Fruit fly (Drosophila melanogaster): Measurements from ENCODE around the gene rtet.
A peak's percentile ranks its signal among the peaks of the same experiment; 100 is the strongest.

Gene rtet

dm6 chr3R:21107907-21108591 lies at the start of gene rtet, which contains the start of gene Sec15 (continued):
- TF ChIP-seq ems (GFP tag; optimal IDR thresholded peaks at IDR 0.05): no peak
- no peak for TF ChIP-seq tio (GFP tag; optimal IDR thresholded peaks at IDR 0.05)
- TF ChIP-seq Mad (GFP tag; optimal IDR thresholded peaks at IDR 0.05): peak; percentile 48
- no peak for TF ChIP-seq CG8290 (GFP tag; optimal IDR thresholded peaks at IDR 0.05)
- no peak for TF ChIP-seq CG8290 (tag; optimal IDR thresholded peaks at IDR 0.05)
- peak; percentile 72 for TF ChIP-seq CG4328 (GFP tag; optimal IDR thresholded peaks at IDR 0.05)
- TF ChIP-seq CG33213 (GFP tag; optimal IDR thresholded peaks at IDR 0.05): no peak
- TF ChIP-seq ham (GFP tag; IDR thresholded peaks at IDR 0.05): no peak
- peak; percentile 64 for TF ChIP-seq HmgZ (tag; optimal IDR thresholded peaks at IDR 0.05)
- no peak for TF ChIP-seq CG12071 (GFP tag; optimal IDR thresholded peaks at IDR 0.05)
- TF ChIP-seq HLH4C (GFP tag; IDR thresholded peaks at IDR 0.05; ENCODE audit: partially characterized antibody): peak; percentile 78
- no peak for TF ChIP-seq CG7839 (tag; optimal IDR thresholded peaks at IDR 0.05)
- no peak for TF ChIP-seq fru (optimal IDR thresholded peaks at IDR 0.05)
- no peak for TF ChIP-seq ftz-f1 (GFP tag; optimal IDR thresholded peaks at IDR 0.05)
- no peak for TF ChIP-seq z (GFP tag; IDR thresholded peaks at IDR 0.05)
- no peak for TF ChIP-seq CG2678 (tag; optimal IDR thresholded peaks at IDR 0.05)
- TF ChIP-seq da (GFP tag; optimal IDR thresholded peaks at IDR 0.05): no peak
- TF ChIP-seq pho (GFP tag; optimal IDR thresholded peaks at IDR 0.05): peak; percentile 42
- no peak for TF ChIP-seq trh (GFP tag; optimal IDR thresholded peaks at IDR 0.05)
- no peak for TF ChIP-seq CG7928 (GFP tag; optimal IDR thresholded peaks at IDR 0.05)
- no peak for TF ChIP-seq klu (GFP tag; IDR thresholded peaks at IDR 0.05)
- peak; percentile 58 for TF ChIP-seq CG14441 (GFP tag; IDR thresholded peaks at IDR 0.05)
- TF ChIP-seq Sox102F (GFP tag; optimal IDR thresholded peaks at IDR 0.05): peak; percentile 78
- TF ChIP-seq CG12236 (GFP tag; optimal IDR thresholded peaks at IDR 0.05): no peak
- peak; percentile 77 for TF ChIP-seq CG13287 (GFP tag; IDR thresholded peaks at IDR 0.05; ENCODE audit: partially characterized antibody)
- TF ChIP-seq Ptx1 (GFP tag; IDR thresholded peaks at IDR 0.05): peak; percentile 48; the same call in 1 of the 2 replicates
- TF ChIP-seq CG9876 (GFP tag; optimal IDR thresholded peaks at IDR 0.05): peak; percentile 21
- no peak for TF ChIP-seq CG12769 (tag; optimal IDR thresholded peaks at IDR 0.05)
- peak; percentile 30; the same call in 2 of the 3 replicates for TF ChIP-seq CG34422 (GFP tag; IDR thresholded peaks at IDR 0.05)
- peak; percentile 41 for TF ChIP-seq caup (GFP tag; optimal IDR thresholded peaks at IDR 0.05; ENCODE audit: severe bottlenecking)
- no peak for TF ChIP-seq Eip74EF (GFP tag; optimal IDR thresholded peaks at IDR 0.05)
- TF ChIP-seq CG12299 (tag; optimal IDR thresholded peaks at IDR 0.05): no peak
- peak; percentile 47 for TF ChIP-seq twi (tag; optimal IDR thresholded peaks at IDR 0.05)
- TF ChIP-seq CG3995 (GFP tag; optimal IDR thresholded peaks at IDR 0.05): no peak
- TF ChIP-seq Mrtf (GFP tag; IDR thresholded peaks at IDR 0.05): peak; percentile 49; the same call in 2 of the 3 replicates
- peak; percentile 31; the same call in 1 of the 3 replicates for TF ChIP-seq CG17361 (GFP tag; IDR thresholded peaks at IDR 0.05)
- peak; percentile 80 for TF ChIP-seq CG8924 (tag; optimal IDR thresholded peaks at IDR 0.05)
- TF ChIP-seq oc (tag; optimal IDR thresholded peaks at IDR 0.05): no peak
- TF ChIP-seq tup (GFP tag; optimal IDR thresholded peaks at IDR 0.05): no peak
- peak; percentile 15 for TF ChIP-seq chn (GFP tag; optimal IDR thresholded peaks at IDR 0.05)
- no peak for TF ChIP-seq gcm2 (GFP tag; optimal IDR thresholded peaks at IDR 0.05)
- peak; percentile 17 for TF ChIP-seq Ets97D (GFP tag; optimal IDR thresholded peaks at IDR 0.05)
- TF ChIP-seq Doc3 (GFP tag; IDR thresholded peaks at IDR 0.05; ENCODE audit: partially characterized antibody): 0 out of 3 replicates have a peak, but pooled peaks have one; percentile 43
- no peak for TF ChIP-seq gce (GFP tag; IDR thresholded peaks at IDR 0.05)
- peak; percentile 72 for TF ChIP-seq Rfx (GFP tag; IDR thresholded peaks at IDR 0.05)
- TF ChIP-seq CG9797 (GFP tag; optimal IDR thresholded peaks at IDR 0.05): peak; percentile 21
- TF ChIP-seq Asciz (GFP tag; optimal IDR thresholded peaks at IDR 0.05): no peak
- TF ChIP-seq CG15514 (GFP tag; optimal IDR thresholded peaks at IDR 0.05): peak; percentile 61
- TF ChIP-seq CG8281 (tag; optimal IDR thresholded peaks at IDR 0.05): no peak
- peak; percentile 44 for TF ChIP-seq CG33557 (GFP tag; optimal IDR thresholded peaks at IDR 0.05)
